Worm (Caenorhabditis elegans) whole organism, young adult: Measurements from ENCODE around the gene plep-1.
"Not testable (repeated sequence)": the region's sequence is repeated elsewhere in the genome, so short reads cannot be mapped to it uniquely, and the experiment has no call there.

Experiments used
- F52B5.7 ChIP-seq: sonication (generic microtip); optimal IDR thresholded peaks from 2 replicates; lab custom pipeline; 2016; ENCODE audit warnings: mild to moderate bottlenecking, missing genetic modification characterization, missing compliant biosample characterization
- hsf-1 ChIP-seq: fragments of 200-800 bp; sonication (Bioruptor generic); IDR thresholded peaks from 2 replicates; pipeline ENCODE4 v1.3.6; 2022; ENCODE audit warnings: missing genetic modification reagents, missing genetic modification characterization, missing compliant biosample characterization
- madf-8 ChIP-seq: fragments of 200-800 bp; sonication (Bioruptor generic); conservative IDR thresholded peaks from 2 replicates; pipeline ENCODE4 v1.3.6; 2022; ENCODE audit warnings: missing genetic modification reagents, missing genetic modification characterization, missing compliant biosample characterization
- nhr-179 ChIP-seq: sonication (generic microtip); optimal IDR thresholded peaks from 2 replicates; lab custom pipeline; 2016; ENCODE audit warnings: mild to moderate bottlenecking, missing genetic modification characterization, missing compliant biosample characterization
- pha-4 ChIP-seq: fragments of 150-350 bp; sonication (generic microtip); optimal IDR thresholded peaks from 2 replicates; lab custom pipeline; 2014; ENCODE audit warnings: missing biosample characterization, missing genetic modification reagents, missing genetic modification characterization
- rec-8 ChIP-seq, 2 experiments: sonication (generic microtip); optimal IDR thresholded peaks; 2 replicates each; lab custom pipeline; 2016; ENCODE audit warnings: mild to moderate bottlenecking in 2 of 2, missing genetic modification characterization in 2 of 2, missing genetic modification reagents in 2 of 2, missing genotype in 2 of 2, missing biosample characterization in 1 of 2, missing compliant biosample characterization in 1 of 2, moderate library complexity in 1 of 2
- sdz-38 ChIP-seq: sonication (generic microtip); optimal IDR thresholded peaks from 2 replicates; lab custom pipeline; 2016; ENCODE audit warnings: missing genotype, missing genetic modification characterization, missing compliant biosample characterization

ce11 chrII:4309112-4309511 lies 2.9 kb downstream of the plep-1 start:
- not testable (repeated sequence) for TF ChIP-seq rec-8 (tag; optimal IDR thresholded peaks at IDR 0.05; lab: Kevin White, UChicago); pha-4 (tag; lab: Kevin White, UChicago); hsf-1 (GFP tag; lab: Robert Waterston, UW); nhr-179 (tag; lab: Kevin White, UChicago); madf-8 (GFP tag; lab: Robert Waterston, UW); F52B5.7 (tag; lab: Kevin White, UChicago); sdz-38
